Fruit fly (Drosophila melanogaster): ENCODE results near the gene smp-30.

smp-30 gene

dm6 chr3R:14737894-14738860 is 12.9 kb downstream of the smp-30 start (continued):
- peak; percentile 94 for TF ChIP-seq Aef1 (GFP tag; IDR thresholded peaks at IDR 0.05)
- TF ChIP-seq E2f2 (GFP tag; IDR thresholded peaks at IDR 0.05): peak; percentile 77
- peak; percentile 96 for TF ChIP-seq row (GFP tag; IDR thresholded peaks at IDR 0.05)
- peak; percentile 93 for TF ChIP-seq CG1529 (GFP tag; optimal IDR thresholded peaks at IDR 0.05)
- TF ChIP-seq CG7745 (tag; optimal IDR thresholded peaks at IDR 0.05): peak; percentile 78
- peak; percentile 89 for TF ChIP-seq Mad (GFP tag; optimal IDR thresholded peaks at IDR 0.05)
- TF ChIP-seq fd64A (GFP tag; optimal IDR thresholded peaks at IDR 0.05): peak; percentile 76
- peak; percentile 93 for TF ChIP-seq H15 (GFP tag; IDR thresholded peaks at IDR 0.05)
- TF ChIP-seq emc (GFP tag; optimal IDR thresholded peaks at IDR 0.05): peak; percentile 75
- peak; percentile 92 for TF ChIP-seq CG4404 (GFP tag; IDR thresholded peaks at IDR 0.05)
- no peak for TF ChIP-seq sc (optimal IDR thresholded peaks at IDR 0.05)
- peak; percentile 89 for TF ChIP-seq sc (GFP tag; optimal IDR thresholded peaks at IDR 0.05)
- TF ChIP-seq CG17361 (GFP tag; IDR thresholded peaks at IDR 0.05): peak; percentile 93
- TF ChIP-seq Kr (GFP tag; optimal IDR thresholded peaks at IDR 0.05): no peak
- TF ChIP-seq Max (GFP tag; optimal IDR thresholded peaks at IDR 0.05): peak; percentile 88
- TF ChIP-seq CG15269 (tag; optimal IDR thresholded peaks at IDR 0.05): peak; percentile 95
- peak; percentile 91 for TF ChIP-seq CG3281 (GFP tag; optimal IDR thresholded peaks at IDR 0.05)
- TF ChIP-seq Jarid2 (GFP tag; optimal IDR thresholded peaks at IDR 0.05): peak; percentile 76
- TF ChIP-seq MBD-R2 (GFP tag; IDR thresholded peaks at IDR 0.05): peak; percentile 79
- TF ChIP-seq CG14014 (GFP tag; IDR thresholded peaks at IDR 0.05): peak; percentile 95
- TF ChIP-seq CG18262 (tag; optimal IDR thresholded peaks at IDR 0.05): peak; percentile 94
- TF ChIP-seq CG14441 (GFP tag; IDR thresholded peaks at IDR 0.05): peak; percentile 95
- peak; percentile 94 for TF ChIP-seq NfI (GFP tag; optimal IDR thresholded peaks at IDR 0.05)
- peak; percentile 84 for TF ChIP-seq Vsx1 (GFP tag; optimal IDR thresholded peaks at IDR 0.05)
- peak; percentile 93 for TF ChIP-seq mam (GFP tag; optimal IDR thresholded peaks at IDR 0.05)
- peak; percentile 87 for TF ChIP-seq CG3838 (GFP tag; optimal IDR thresholded peaks at IDR 0.05)
- TF ChIP-seq CG16779 (GFP tag; IDR thresholded peaks at IDR 0.05): peak; percentile 95
- TF ChIP-seq cato (GFP tag; optimal IDR thresholded peaks at IDR 0.05; ENCODE audit: borderline replicate concordance): peak; percentile 76
- peak; percentile 76 for TF ChIP-seq CG10274 (GFP tag; optimal IDR thresholded peaks at IDR 0.05)
- peak; percentile 94 for TF ChIP-seq ranshi (GFP tag; IDR thresholded peaks at IDR 0.05)
- peak; percentile 41 for TF ChIP-seq ash1 (GFP tag; optimal IDR thresholded peaks at IDR 0.05)
- TF ChIP-seq CrebB (tag; optimal IDR thresholded peaks at IDR 0.05): peak; percentile 91
- peak; percentile 95 for TF ChIP-seq CG2120 (GFP tag; optimal IDR thresholded peaks at IDR 0.05)
- peak; percentile 89 for TF ChIP-seq Oaz (GFP tag; IDR thresholded peaks at IDR 0.05)
- TF ChIP-seq Sry-δ (GFP tag; optimal IDR thresholded peaks at IDR 0.05): peak; percentile 56
- TF ChIP-seq Hey (tag; optimal IDR thresholded peaks at IDR 0.05): peak; percentile 41
- peak; percentile 34 for TF ChIP-seq stwl (tag; optimal IDR thresholded peaks at IDR 0.05)
- no peak for TF ChIP-seq Dref (GFP tag; IDR thresholded peaks at IDR 0.05)
- TF ChIP-seq CG2889 (GFP tag; IDR thresholded peaks at IDR 0.05): peak; percentile 93
- TF ChIP-seq Side (GFP tag; optimal IDR thresholded peaks at IDR 0.05): peak; percentile 87
- peak; percentile 95 for TF ChIP-seq lab (GFP tag; optimal IDR thresholded peaks at IDR 0.05)
- TF ChIP-seq sqz (GFP tag; optimal IDR thresholded peaks at IDR 0.05): peak; percentile 66
- TF ChIP-seq CG18011 (GFP tag; optimal IDR thresholded peaks at IDR 0.05): peak; percentile 68
- peak; percentile 86; the same call in 2 of the 3 replicates for TF ChIP-seq sr (GFP tag; IDR thresholded peaks at IDR 0.05)
- TF ChIP-seq sim (GFP tag; IDR thresholded peaks at IDR 0.05): peak; percentile 86; the same call in 1 of the 2 replicates
- TF ChIP-seq gt (GFP tag; IDR thresholded peaks at IDR 0.05): peak; percentile 69
- peak; percentile 97 for TF ChIP-seq vvl (GFP tag; IDR thresholded peaks at IDR 0.05)
- peak; percentile 93 to 94 for TF ChIP-seq Pdp1 (GFP tag; optimal IDR thresholded peaks at IDR 0.05)
- peak; percentile 95 for TF ChIP-seq CG10366 (GFP tag; IDR thresholded peaks at IDR 0.05)

Data from whole organism, embryonic.